Worm (Caenorhabditis elegans) whole organism, early embryonic: ENCODE data around the gene srh-186.

ENCODE experiments used
- B0310.2 ChIP-seq: sonication (generic microtip); optimal IDR thresholded peaks from 2 replicates; lab custom pipeline; 2016; ENCODE audit warnings: mild to moderate bottlenecking, missing genetic modification characterization, missing compliant biosample characterization
- ama-1 ChIP-seq: fragments of 150-350 bp; optimal IDR thresholded peaks from 2 replicates; lab custom pipeline; 2014
- ceh-13 ChIP-seq: fragments of 200-800 bp; sonication (Bioruptor generic); optimal IDR thresholded peaks from 2 replicates; lab custom pipeline; 2018; ENCODE audit warnings: mild to moderate bottlenecking, missing genetic modification characterization, missing compliant biosample characterization
- hnd-1 ChIP-seq: sonication (generic microtip); optimal IDR thresholded peaks from 2 replicates; lab custom pipeline; 2016; ENCODE audit warnings: missing genetic modification characterization, missing compliant biosample characterization

- TF ChIP-seq ceh-13 (GFP tag; lab: Kevin White, UChicago) = no peak
- no peak for TF ChIP-seq hnd-1
- no peak for TF ChIP-seq ama-1
- no peak for TF ChIP-seq B0310.2 (tag; lab: Kevin White, UChicago)
Measured at ce11 chrV:15974836-15975235, 19.2 kb downstream of the srh-186 start, which contains the start of gene sru-22.
